Worm (Caenorhabditis elegans) whole organism, L4/young adult: ENCODE data around the gene Y60A9A.1.

ENCODE experiments used
- dao-5 ChIP-seq: sonication (generic microtip); optimal IDR thresholded peaks from 2 replicates; lab custom pipeline; 2016; ENCODE audit warnings: missing genotype, missing genetic modification characterization, moderate library complexity, missing compliant biosample characterization
- him-1 ChIP-seq: sonication (generic microtip); optimal IDR thresholded peaks from 2 replicates; lab custom pipeline; 2016; ENCODE audit warnings: missing genotype, missing genetic modification reagents, missing genetic modification characterization, missing compliant biosample characterization

DNA sequence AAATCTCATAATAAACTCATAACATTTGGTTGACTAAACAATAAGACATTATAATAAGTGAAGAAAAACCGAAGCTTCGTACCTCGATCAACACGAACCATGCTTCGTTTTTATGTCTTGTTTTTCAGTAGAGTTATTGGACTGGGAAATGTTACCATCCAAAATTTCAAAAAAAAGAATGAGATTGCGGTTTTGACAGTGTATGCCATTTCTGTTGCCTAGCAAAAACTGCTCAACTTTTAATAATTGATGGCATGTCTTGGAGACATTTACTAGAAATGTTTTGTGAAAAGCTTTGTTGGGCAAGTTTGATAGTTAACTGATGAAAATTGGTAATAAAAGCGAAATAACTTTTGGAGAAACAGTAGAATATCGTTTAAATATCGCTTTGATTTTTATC lies 18.2 kb upstream of the Y60A9A.1 start, which contains the start of gene Y60A9.1:
- TF ChIP-seq dao-5: no peak
- TF ChIP-seq him-1 (tag; lab: Kevin White, UChicago): no peak
